Worm (Caenorhabditis elegans) whole organism, L1 larva: ENCODE measurements around the gene C53A5.13.
A peak's percentile ranks its signal among the peaks of the same experiment; 100 is the strongest.

Experiments
- C04F5.9 ChIP-seq: sonication (generic microtip); optimal IDR thresholded peaks from 2 replicates; lab custom pipeline; 2016; ENCODE audit warnings: missing genetic modification characterization, missing compliant biosample characterization
- C16A3.4 ChIP-seq: fragments of 150-350 bp; optimal IDR thresholded peaks from 2 replicates; lab custom pipeline; 2014; ENCODE audit warnings: missing biosample characterization, missing genetic modification characterization
- aha-1 ChIP-seq: fragments of 150-350 bp; optimal IDR thresholded peaks from 2 replicates; lab custom pipeline; 2014; ENCODE audit warnings: missing biosample characterization, missing genetic modification characterization
- ama-1 ChIP-seq: fragments of 150-350 bp; optimal IDR thresholded peaks from 2 replicates; lab custom pipeline; 2014
- ceh-63 ChIP-seq: fragments of 200-800 bp; sonication (Bioruptor generic); optimal IDR thresholded peaks from 2 replicates; lab custom pipeline; 2018; ENCODE audit warnings: mild to moderate bottlenecking, missing genetic modification characterization, missing compliant biosample characterization
- ceh-88 ChIP-seq: fragments of 200-800 bp; sonication (Bioruptor generic); IDR thresholded peaks from 2 replicates; pipeline ENCODE4 v1.3.6; 2022; ENCODE audit warnings: missing genetic modification characterization, missing compliant biosample characterization
- ces-1 ChIP-seq: fragments of 150-350 bp; optimal IDR thresholded peaks from 2 replicates; lab custom pipeline; 2014; ENCODE audit warnings: missing biosample characterization, missing genetic modification reagents, missing genetic modification characterization
- dpl-1 ChIP-seq, 3 experiments: fragments of 150-350 bp in 2 of 3; sonication (generic microtip) in 1 of 3; optimal IDR thresholded peaks; 2 replicates each; lab custom pipeline; 2014 to 2017; ENCODE audit warnings: missing biosample characterization in 3 of 3, missing genetic modification characterization in 3 of 3, missing genetic modification reagents in 3 of 3
- dsc-1 ChIP-seq: sonication (generic microtip); optimal IDR thresholded peaks from 2 replicates; lab custom pipeline; 2016; ENCODE audit warnings: mild to moderate bottlenecking, missing genetic modification characterization, missing compliant biosample characterization
- efl-1 ChIP-seq, 4 experiments: fragments of 150-350 bp; optimal IDR thresholded peaks in 3 of 4; peaks in 1 of 4; 1 replicate in 1 of 4; 2 replicates in 3 of 4; lab custom pipeline; 2014; ENCODE audit warnings: missing biosample characterization in 2 of 4, missing genetic modification characterization in 2 of 4, missing genetic modification reagents in 2 of 4
- efl-3 ChIP-seq: fragments of 200-800 bp; sonication (Bioruptor generic); optimal IDR thresholded peaks from 2 replicates; lab custom pipeline; 2018; ENCODE audit warnings: mild to moderate bottlenecking, missing genetic modification characterization, missing compliant biosample characterization
- fkh-8 ChIP-seq: sonication (generic microtip); optimal IDR thresholded peaks from 2 replicates; lab custom pipeline; 2016; ENCODE audit warnings: mild to moderate bottlenecking, missing genetic modification characterization, missing compliant biosample characterization
- hlh-4 ChIP-seq: sonication (generic microtip); optimal IDR thresholded peaks from 2 replicates; lab custom pipeline; 2016; ENCODE audit warnings: mild to moderate bottlenecking, missing genetic modification characterization, missing compliant biosample characterization
- lin-39 ChIP-seq: fragments of 150-350 bp; optimal IDR thresholded peaks from 2 replicates; lab custom pipeline; 2014; ENCODE audit warnings: missing biosample characterization, missing genetic modification reagents, missing genetic modification characterization
- lsy-2 ChIP-seq, 2 experiments: fragments of 150-350 bp; optimal IDR thresholded peaks; 2 replicates each; lab custom pipeline; 2014; ENCODE audit warnings: missing biosample characterization in 2 of 2, missing genetic modification characterization in 2 of 2
- mab-9 ChIP-seq: fragments of 200-800 bp; sonication (Bioruptor generic); IDR thresholded peaks from 2 replicates; pipeline ENCODE4 v1.3.6; 2022; ENCODE audit warnings: missing genetic modification reagents, missing genetic modification characterization, missing compliant biosample characterization
- mdl-1 ChIP-seq, 2 experiments: fragments of 150-350 bp; optimal IDR thresholded peaks; 2 replicates each; lab custom pipeline; 2014 to 2017; ENCODE audit warnings: missing biosample characterization in 2 of 2, missing genetic modification characterization in 2 of 2, inconsistent platforms in 1 of 2
- mep-1 ChIP-seq: fragments of 150-350 bp; optimal IDR thresholded peaks from 2 replicates; lab custom pipeline; 2014; ENCODE audit warnings: missing biosample characterization, missing genetic modification characterization
- nhr-11 ChIP-seq: fragments of 150-350 bp; optimal IDR thresholded peaks from 2 replicates; lab custom pipeline; 2014; ENCODE audit warnings: missing biosample characterization, missing genetic modification characterization
- nhr-237 ChIP-seq: fragments of 150-350 bp; optimal IDR thresholded peaks from 2 replicates; lab custom pipeline; 2014; ENCODE audit warnings: missing biosample characterization, missing genetic modification characterization
- nhr-47 ChIP-seq: sonication (generic microtip); optimal IDR thresholded peaks from 2 replicates; lab custom pipeline; 2016; ENCODE audit warnings: mild to moderate bottlenecking, missing genetic modification characterization, moderate library complexity, missing compliant biosample characterization
- nhr-71 ChIP-seq: sonication (generic microtip); optimal IDR thresholded peaks from 2 replicates; lab custom pipeline; 2016; ENCODE audit warnings: mild to moderate bottlenecking, missing genetic modification characterization, moderate library complexity, missing compliant biosample characterization
- nhr-76 ChIP-seq: sonication (generic microtip); optimal IDR thresholded peaks from 2 replicates; lab custom pipeline; 2017; ENCODE audit warnings: missing biosample characterization, missing genetic modification characterization
- nhr-77 ChIP-seq: fragments of 150-350 bp; optimal IDR thresholded peaks from 2 replicates; lab custom pipeline; 2014; ENCODE audit warnings: missing biosample characterization, missing genetic modification characterization
- nhr-85 ChIP-seq: sonication (generic microtip); peaks from one replicate; lab custom pipeline; 2016; ENCODE audit warnings: missing genetic modification characterization, inconsistent platforms, missing compliant biosample characterization
- pqm-1 ChIP-seq: sonication (generic microtip); optimal IDR thresholded peaks from 3 replicates; lab custom pipeline; 2017; ENCODE audit warnings: missing biosample characterization, missing genetic modification characterization
- rnt-1 ChIP-seq: sonication (generic microtip); optimal IDR thresholded peaks from 2 replicates; lab custom pipeline; 2016; ENCODE audit warnings: mild to moderate bottlenecking, missing genetic modification characterization, moderate library complexity, missing compliant biosample characterization
- snu-23 ChIP-seq: sonication (generic microtip); optimal IDR thresholded peaks from 2 replicates; lab custom pipeline; 2016; ENCODE audit warnings: missing genetic modification characterization, missing compliant biosample characterization
- sup-37 ChIP-seq: fragments of 200-800 bp; sonication (Bioruptor generic); optimal IDR thresholded peaks from 2 replicates; lab custom pipeline; 2018; ENCODE audit warnings: mild to moderate bottlenecking, missing genetic modification characterization, missing compliant biosample characterization
- swsn-7 ChIP-seq: sonication (generic microtip); optimal IDR thresholded peaks from 2 replicates; lab custom pipeline; 2016; ENCODE audit warnings: missing genetic modification characterization, missing compliant biosample characterization
- tbx-2 ChIP-seq: sonication (generic microtip); optimal IDR thresholded peaks from 2 replicates; lab custom pipeline; 2016; ENCODE audit warnings: missing genetic modification characterization, missing compliant biosample characterization
- unc-130 ChIP-seq: fragments of 150-350 bp; optimal IDR thresholded peaks from 2 replicates; lab custom pipeline; 2017; ENCODE audit warnings: missing biosample characterization, missing genetic modification characterization, inconsistent platforms
- unc-30 ChIP-seq: sonication (generic microtip); optimal IDR thresholded peaks from 2 replicates; lab custom pipeline; 2017; ENCODE audit warnings: missing biosample characterization, missing genetic modification characterization
- unc-62 ChIP-seq: fragments of 150-350 bp; optimal IDR thresholded peaks from 2 replicates; lab custom pipeline; 2014; ENCODE audit warnings: missing biosample characterization, missing genetic modification reagents, missing genetic modification characterization
- unc-86 ChIP-seq: sonication (generic microtip); optimal IDR thresholded peaks from 2 replicates; lab custom pipeline; 2016; ENCODE audit warnings: missing genetic modification characterization, missing compliant biosample characterization
- xbp-1 ChIP-seq: sonication (generic microtip); optimal IDR thresholded peaks from 2 replicates; lab custom pipeline; 2016; ENCODE audit warnings: missing genetic modification characterization, missing compliant biosample characterization
- zip-4 ChIP-seq: fragments of 200-800 bp; sonication (Bioruptor generic); optimal IDR thresholded peaks from 2 replicates; lab custom pipeline; 2018; ENCODE audit warnings: mild to moderate bottlenecking, missing genetic modification characterization, moderate library complexity, missing compliant biosample characterization
- ztf-11 ChIP-seq, 2 experiments: sonication (generic microtip); optimal IDR thresholded peaks; 2 replicates each; lab custom pipeline; 2016 to 2017; ENCODE audit warnings: missing genetic modification characterization in 2 of 2, missing biosample characterization in 1 of 2, missing compliant biosample characterization in 1 of 2

Gene C53A5.13

ce11 chrV:14523788-14524582 lies 22.7 kb upstream of the C53A5.13 start, which contains the start of gene ril-1 (continued):
- no peak for TF ChIP-seq mep-1 (tag; lab: Kevin White, UChicago)
- TF ChIP-seq tbx-2 (tag; lab: Kevin White, UChicago) = peak; percentile 5
- no peak for TF ChIP-seq lin-39 (tag; lab: Kevin White, UChicago)
- peak; percentile 53 for TF ChIP-seq C16A3.4 (tag; lab: Kevin White, UChicago)
- TF ChIP-seq swsn-7 (tag; lab: Kevin White, UChicago) = peak; percentile 21
- TF ChIP-seq aha-1 (tag; lab: Kevin White, UChicago) = no peak
- peak in 2 of 3 experiments; percentile 30 to 31 for TF ChIP-seq dpl-1 (GFP tag; optimal IDR thresholded peaks at IDR 0.05; lab: Kevin White, UChicago)
- peak; percentile 27 to 58 for TF ChIP-seq lsy-2 (tag; optimal IDR thresholded peaks at IDR 0.05; lab: Kevin White, UChicago)
- TF ChIP-seq mdl-1 (tag; optimal IDR thresholded peaks at IDR 0.05; lab: Kevin White, UChicago) = peak in 1 of 2 experiments; percentile 8
- no peak for TF ChIP-seq zip-4
- TF ChIP-seq nhr-85 (tag; lab: Kevin White, UChicago) = peak; percentile 67
- TF ChIP-seq efl-3 (GFP tag; lab: Kevin White, UChicago) = no peak
- TF ChIP-seq ceh-88 (GFP tag; lab: Robert Waterston, UW) = no peak
- TF ChIP-seq ama-1 (lab: Kevin White, UChicago) = no peak
- peak; percentile 10 for TF ChIP-seq dsc-1
- peak; percentile 15 for TF ChIP-seq xbp-1 (tag; lab: Kevin White, UChicago)
- peak; percentile 50 for TF ChIP-seq snu-23 (GFP tag; lab: Kevin White, UChicago)

- no peak for TF ChIP-seq hlh-4 (tag; lab: Kevin White, UChicago)
- no peak for TF ChIP-seq dpl-1 (GFP tag; optimal IDR thresholded peaks at IDR 0.05; lab: Kevin White, UChicago)
- TF ChIP-seq C04F5.9 = no peak
- TF ChIP-seq efl-1 (optimal IDR thresholded peaks at IDR 0.05; lab: Kevin White, UChicago) = no peak
- TF ChIP-seq efl-1 (GFP tag; optimal IDR thresholded peaks at IDR 0.05 in 1 of 2; lab: Kevin White, UChicago) = no peak
- no peak for TF ChIP-seq nhr-237
- no peak for TF ChIP-seq nhr-71
These were observed 21.6 kb upstream of the C53A5.13 start, which contains the start of gene hda-1 for ce11 chrV:14525089-14525488. Gene hda-1, plus strand, starts transcription at chrV:14525389.

- TF ChIP-seq sup-37 (GFP tag; lab: Kevin White, UChicago) (no peak), mab-9 (GFP tag; lab: Robert Waterston, UW) (no peak), ceh-63 (GFP tag; lab: Kevin White, UChicago) (no peak), ztf-11 (tag; optimal IDR thresholded peaks at IDR 0.05; lab: Kevin White, UChicago) (no peak), unc-62 (no peak), ama-1 (lab: Kevin White, UChicago) (no peak), unc-130 (tag; lab: Kevin White, UChicago) (no peak), lsy-2 (tag; optimal IDR thresholded peaks at IDR 0.05; lab: Kevin White, UChicago) (no peak), nhr-47 (tag; lab: Kevin White, UChicago) (no peak), pqm-1 (tag; lab: Kevin White, UChicago) (no peak), swsn-7 (tag; lab: Kevin White, UChicago) (no peak), nhr-77 (tag; lab: Kevin White, UChicago) (no peak), unc-86 (tag; lab: Kevin White, UChicago) (no peak), hlh-4 (tag; lab: Kevin White, UChicago) (no peak), nhr-11 (tag; lab: Kevin White, UChicago) (no peak), rnt-1 (tag; lab: Kevin White, UChicago) (no peak), dpl-1 (GFP tag; optimal IDR thresholded peaks at IDR 0.05; lab: Kevin White, UChicago) (no peak), nhr-237 (no peak), ces-1 (GFP tag; lab: Kevin White, UChicago) (no peak)
These were observed 19.5 kb upstream of the C53A5.13 start for ce11 chrV:14527210-14527609.

DNA sequence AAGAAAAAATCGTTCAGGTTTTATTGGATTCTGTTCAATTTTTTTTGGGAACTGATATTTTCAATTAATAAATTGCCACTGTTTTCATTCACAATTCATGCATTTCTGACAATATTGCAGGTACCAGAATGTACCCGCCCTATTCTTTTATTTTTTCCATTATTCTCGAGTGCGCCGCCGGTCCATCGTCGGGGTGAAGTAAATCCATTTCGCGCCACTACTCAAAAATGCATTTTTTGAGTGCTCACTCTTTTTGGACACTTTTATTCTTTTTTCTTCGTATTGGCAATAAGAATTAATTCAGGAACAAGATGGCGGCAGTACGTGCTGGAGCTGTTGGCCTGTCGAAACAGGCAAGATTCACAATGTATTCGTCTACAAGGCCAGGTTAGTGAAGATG lies 15.9 kb upstream of the C53A5.13 start, which contains the start of gene kcnl-4:
Gene kcnl-4 (plus strand): TSS at position 301 of the 400 bp plus-strand sequence.
- TF ChIP-seq fkh-8 (tag; lab: Kevin White, UChicago) (no peak), nhr-76 (no peak), unc-30 (no peak)
